Worm (Caenorhabditis elegans): ENCODE data around the gene npr-24.

Gene npr-24

DNA sequence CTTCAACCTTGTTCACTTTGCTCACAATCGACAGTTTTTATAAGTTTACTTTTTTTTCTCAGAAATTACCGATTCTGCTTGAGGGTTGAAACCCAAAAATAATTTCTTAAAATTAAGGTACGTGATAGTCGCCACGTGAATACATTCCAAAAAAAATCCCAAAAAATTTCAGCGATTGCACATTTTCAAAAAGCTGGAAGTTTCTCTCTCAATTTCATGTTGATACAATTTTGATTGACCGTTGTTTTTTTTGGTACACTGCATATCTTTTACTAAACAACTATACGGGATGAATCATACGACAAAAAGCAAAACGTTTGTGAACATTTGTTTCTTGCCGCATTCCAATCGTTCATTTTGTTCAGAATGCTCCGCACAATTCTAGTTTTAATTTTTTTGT is 48.2 kb downstream of the npr-24 start, which contains the start of gene C36E6.8:
C36E6.8 (plus strand) TSS at position 301 of the 400 bp plus-strand sequence.
- TF ChIP-seq mes-2 (tag; optimal IDR thresholded peaks at IDR 0.05; ENCODE audit: poor library complexity, severe bottlenecking), result no peak
- no peak for TF ChIP-seq arid-1 (GFP tag; conservative IDR thresholded peaks at IDR 0.05)
- TF ChIP-seq aly-2 (tag; optimal IDR thresholded peaks at IDR 0.05), result no peak
- TF ChIP-seq lsy-2 (tag; optimal IDR thresholded peaks at IDR 0.05), result no peak
- no peak for TF ChIP-seq ztf-7 (tag; optimal IDR thresholded peaks at IDR 0.05)
- TF ChIP-seq php-3 (GFP tag; IDR thresholded peaks at IDR 0.05), result no peak
- no peak for TF ChIP-seq ceh-62 (tag; optimal IDR thresholded peaks at IDR 0.05)
- no peak for TF ChIP-seq dmd-8 (GFP tag; IDR thresholded peaks at IDR 0.05)
- no peak for TF ChIP-seq lin-29 (GFP tag; IDR thresholded peaks at IDR 0.05)
- TF ChIP-seq F49E8.2 (tag; optimal IDR thresholded peaks at IDR 0.05; ENCODE audit: borderline replicate concordance), result no peak
- no peak for TF ChIP-seq attf-4 (tag; optimal IDR thresholded peaks at IDR 0.05)
- TF ChIP-seq egl-27 (tag; optimal IDR thresholded peaks at IDR 0.05), result no peak

ce11 chrX:17434234-17434633 is 52.4 kb downstream of the npr-24 start, which contains the start of gene fubl-3:
TSS of gene fubl-3 (plus strand) at chrX:17434445.
- TF ChIP-seq nhr-11 (tag; optimal IDR thresholded peaks at IDR 0.05) (peak; percentile 1), tag-97 (GFP tag; IDR thresholded peaks at IDR 0.05) (no peak), madf-5 (GFP tag; IDR thresholded peaks at IDR 0.05) (no peak), gei-8 (GFP tag; optimal IDR thresholded peaks at IDR 0.05) (no peak), nhr-28 (tag; optimal IDR thresholded peaks at IDR 0.05) (peak; percentile 17), mes-2 (tag; optimal IDR thresholded peaks at IDR 0.05; ENCODE audit: poor library complexity, severe bottlenecking) (peak; percentile 54), mep-1 (tag; optimal IDR thresholded peaks at IDR 0.05) (peak; percentile 36), hlh-30 (tag; optimal IDR thresholded peaks at IDR 0.05; ENCODE audit: insufficient read depth) (peak; percentile 43), ceh-44 (GFP tag; IDR thresholded peaks at IDR 0.05) (no peak), mdt-29 (GFP tag; IDR thresholded peaks at IDR 0.05) (no peak), mdl-1 (tag; optimal IDR thresholded peaks at IDR 0.05) (no peak), D1046.2 (GFP tag; IDR thresholded peaks at IDR 0.05) (peak; percentile 92), tra-1 (GFP tag; IDR thresholded peaks at IDR 0.05) (no peak), dmd-8 (GFP tag; IDR thresholded peaks at IDR 0.05) (no peak), spr-3 (GFP tag; optimal IDR thresholded peaks at IDR 0.05) (no peak), F10B5.3 (tag; optimal IDR thresholded peaks at IDR 0.05) (no peak), aha-1 (tag) (peak; percentile 70), lin-38 (GFP tag; IDR thresholded peaks at IDR 0.05) (no peak), arid-1 (GFP tag; conservative IDR thresholded peaks at IDR 0.05) (no peak), ceh-20 (GFP tag; IDR thresholded peaks at IDR 0.05) (no peak), madf-9 (GFP tag; conservative IDR thresholded peaks at IDR 0.05) (0 out of 2 replicates have a peak, but pooled peaks have one; percentile 16), nhr-76 (tag; optimal IDR thresholded peaks at IDR 0.05) (no peak), T26A8.4 (GFP tag; IDR thresholded peaks at IDR 0.05) (no peak), rbr-2 (tag; optimal IDR thresholded peaks at IDR 0.05) (peak; percentile 35), R02D3.7 (tag; optimal IDR thresholded peaks at IDR 0.05) (no peak), nhr-6 (tag; optimal IDR thresholded peaks at IDR 0.05) (no peak), zip-2 (tag; optimal IDR thresholded peaks at IDR 0.05) (no peak), unc-130 (GFP tag; optimal IDR thresholded peaks at IDR 0.05) (no peak), dmd-6 (GFP tag; IDR thresholded peaks at IDR 0.05) (peak; percentile 44; the same call in 1 of the 2 replicates), zip-11 (GFP tag; IDR thresholded peaks at IDR 0.05) (no peak), ceh-32 (tag; optimal IDR thresholded peaks at IDR 0.05; ENCODE audit: poor library complexity) (no peak), pha-4 (GFP tag; IDR thresholded peaks at IDR 0.05) (no peak), pha-4 (tag; optimal IDR thresholded peaks at IDR 0.05) (no peak), lin-29 (GFP tag; IDR thresholded peaks at IDR 0.05) (no peak), F44E2.7 (GFP tag; IDR thresholded peaks at IDR 0.05) (no peak), daf-12 (tag; optimal IDR thresholded peaks at IDR 0.05) (no peak), nhr-10 (tag; optimal IDR thresholded peaks at IDR 0.05) (no peak), nhr-42 (GFP tag; IDR thresholded peaks at IDR 0.05) (0 out of 2 replicates have a peak, but pooled peaks have one; percentile 16), lin-39 (tag; optimal IDR thresholded peaks at IDR 0.05) (no peak), hif-1 (tag; optimal IDR thresholded peaks at IDR 0.05) (peak in 1 of 2 experiments; percentile 15), nhr-48 (tag; optimal IDR thresholded peaks at IDR 0.05) (no peak), saeg-2 (GFP tag; IDR thresholded peaks at IDR 0.05) (no peak), pqm-1 (tag; optimal IDR thresholded peaks at IDR 0.05) (no peak)

Measured in whole organism, L4 larva.